Worm (Caenorhabditis elegans) whole organism, mixed stage, embryonic: Measurements from ENCODE around the gene elo-6.
A peak's percentile ranks its signal among the peaks of the same experiment; 100 is the strongest.

ENCODE experiments used
- bed-3 ChIP-seq: fragments of 200-800 bp; sonication (Bioruptor generic); optimal IDR thresholded peaks from 3 replicates; lab custom pipeline; 2018; ENCODE audit warnings: mild to moderate bottlenecking, missing genetic modification characterization, moderate library complexity, missing compliant biosample characterization
- elt-1 ChIP-seq: sonication (generic microtip); optimal IDR thresholded peaks from 2 replicates; lab custom pipeline; 2017; ENCODE audit warnings: missing genetic modification characterization, mild to moderate bottlenecking, missing compliant biosample characterization, antibody characterized with exemption, moderate library complexity, borderline replicate concordance; ENCODE audit not compliant: insufficient read depth
- elt-3 ChIP-seq: fragments of 150-350 bp; optimal IDR thresholded peaks from 2 replicates; lab custom pipeline; 2014; ENCODE audit warnings: missing biosample characterization, missing genetic modification characterization
- hlh-1 ChIP-seq: fragments of 150-350 bp; optimal IDR thresholded peaks from 2 replicates; lab custom pipeline; 2014; ENCODE audit warnings: missing biosample characterization, missing genetic modification reagents, missing genetic modification characterization
- nhr-237 ChIP-seq: fragments of 150-350 bp; optimal IDR thresholded peaks from 2 replicates; lab custom pipeline; 2014; ENCODE audit warnings: missing biosample characterization, missing genetic modification characterization
- pha-4 ChIP-seq: fragments of 150-350 bp; optimal IDR thresholded peaks from 2 replicates; lab custom pipeline; 2018; ENCODE audit warnings: missing biosample characterization, missing genetic modification reagents, missing genetic modification characterization
- unc-39 ChIP-seq: fragments of 150-350 bp; optimal IDR thresholded peaks from 2 replicates; lab custom pipeline; 2014; ENCODE audit warnings: missing biosample characterization, missing genetic modification characterization

- TF ChIP-seq bed-3 (GFP tag; lab: Kevin White, UChicago): no peak
- TF ChIP-seq elt-1 (tag; lab: Kevin White, UChicago): no peak
- peak; percentile 65 for TF ChIP-seq nhr-237 (tag; lab: Kevin White, UChicago)
- TF ChIP-seq pha-4 (tag; lab: Kevin White, UChicago): no peak
- TF ChIP-seq hlh-1 (tag; lab: Kevin White, UChicago): no peak
- no peak for TF ChIP-seq elt-3 (tag; lab: Kevin White, UChicago)
- no peak for TF ChIP-seq unc-39 (tag; lab: Kevin White, UChicago)
Measured at ce11 chrIV:5370914-5371313, 17.4 kb downstream of the elo-6 start.
